Worm (Caenorhabditis elegans) whole organism, early embryonic: ENCODE data around the gene Y75B8A.23.

Experiments used
- B0310.2 ChIP-seq: sonication (generic microtip); optimal IDR thresholded peaks from 2 replicates; lab custom pipeline; 2016; ENCODE audit warnings: mild to moderate bottlenecking, missing genetic modification characterization, missing compliant biosample characterization
- F13C5.2 ChIP-seq: sonication (generic microtip); optimal IDR thresholded peaks from 2 replicates; lab custom pipeline; 2017; ENCODE audit warnings: mild to moderate bottlenecking, missing genetic modification characterization, inconsistent platforms, missing compliant biosample characterization
- aly-1 ChIP-seq: sonication (generic microtip); optimal IDR thresholded peaks from 2 replicates; lab custom pipeline; 2016; ENCODE audit warnings: missing genetic modification characterization, missing compliant biosample characterization
- ama-1 ChIP-seq: fragments of 150-350 bp; optimal IDR thresholded peaks from 2 replicates; lab custom pipeline; 2014
- ceh-13 ChIP-seq: fragments of 200-800 bp; sonication (Bioruptor generic); optimal IDR thresholded peaks from 2 replicates; lab custom pipeline; 2018; ENCODE audit warnings: mild to moderate bottlenecking, missing genetic modification characterization, missing compliant biosample characterization
- ceh-36 ChIP-seq: sonication (generic microtip); optimal IDR thresholded peaks from 2 replicates; lab custom pipeline; 2016; ENCODE audit warnings: missing genetic modification characterization, inconsistent platforms, missing compliant biosample characterization
- ets-7 ChIP-seq: sonication (generic microtip); optimal IDR thresholded peaks from 2 replicates; lab custom pipeline; 2016; ENCODE audit warnings: missing genotype, missing genetic modification characterization, missing compliant biosample characterization
- flt-1 ChIP-seq: fragments of 200-800 bp; sonication (Bioruptor generic); IDR thresholded peaks from 2 replicates; pipeline ENCODE4 v1.3.6; 2022; ENCODE audit warnings: missing genetic modification characterization, missing compliant biosample characterization
- hmbx-1 ChIP-seq: sonication (generic microtip); optimal IDR thresholded peaks from 2 replicates; lab custom pipeline; 2016; ENCODE audit warnings: mild to moderate bottlenecking, missing genetic modification characterization, missing compliant biosample characterization
- hmg-4 ChIP-seq: fragments of 200-800 bp; sonication (Bioruptor generic); optimal IDR thresholded peaks from 2 replicates; lab custom pipeline; 2018; ENCODE audit warnings: mild to moderate bottlenecking, missing genetic modification characterization, missing compliant biosample characterization
- hnd-1 ChIP-seq: sonication (generic microtip); optimal IDR thresholded peaks from 2 replicates; lab custom pipeline; 2016; ENCODE audit warnings: missing genetic modification characterization, missing compliant biosample characterization
- pes-1 ChIP-seq: fragments of 200-800 bp; sonication (Bioruptor generic); IDR thresholded peaks from 2 replicates; pipeline ENCODE4 v1.3.6; 2022; ENCODE audit warnings: missing genetic modification reagents, missing genetic modification characterization, missing compliant biosample characterization
- scrt-1 ChIP-seq: fragments of 200-800 bp; sonication (Bioruptor generic); IDR thresholded peaks from 2 replicates; pipeline ENCODE4 v1.3.6; 2022; ENCODE audit warnings: missing genetic modification characterization, missing compliant biosample characterization
- sea-1 ChIP-seq: fragments of 200-800 bp; sonication (Bioruptor generic); conservative IDR thresholded peaks from 2 replicates; pipeline ENCODE4 v1.3.6; 2022; ENCODE audit warnings: missing genetic modification characterization, missing compliant biosample characterization
- tbx-11 ChIP-seq: fragments of 200-800 bp; sonication (Bioruptor generic); IDR thresholded peaks from 2 replicates; pipeline ENCODE4 v1.3.6; 2022; ENCODE audit warnings: missing genetic modification characterization, missing compliant biosample characterization
- tbx-37 ChIP-seq: fragments of 200-800 bp; sonication (Bioruptor generic); conservative IDR thresholded peaks from 2 replicates; pipeline ENCODE4 v1.3.6; 2022; ENCODE audit warnings: missing genetic modification reagents, missing genetic modification characterization, missing compliant biosample characterization
- tra-4 ChIP-seq: sonication (generic microtip); optimal IDR thresholded peaks from 2 replicates; lab custom pipeline; 2017; ENCODE audit warnings: missing genetic modification characterization, missing compliant biosample characterization

The Y75B8A.23 gene

DNA sequence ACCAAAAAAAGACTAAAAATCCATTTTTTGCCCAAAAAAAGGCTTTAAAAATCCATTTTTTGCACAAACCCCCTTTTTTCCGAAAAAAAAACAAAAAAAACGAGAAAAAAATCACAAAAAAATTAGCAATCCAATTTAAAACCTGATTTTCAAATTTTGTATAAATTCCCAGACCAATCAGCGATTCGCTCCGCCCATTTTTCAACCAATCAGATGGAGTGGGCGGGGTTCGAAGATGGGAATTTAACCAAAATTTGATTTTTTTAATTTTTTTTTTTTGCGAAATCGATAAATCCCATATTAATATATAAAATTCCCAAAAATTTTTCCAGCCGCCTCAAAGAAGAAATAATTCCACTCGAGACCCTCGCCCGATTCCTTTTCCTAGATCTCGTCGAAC lies 29.0 kb upstream of the Y75B8A.23 start:
- TF ChIP-seq aly-1 (tag; lab: Kevin White, UChicago) (no peak), hmg-4 (GFP tag; lab: Kevin White, UChicago) (no peak), ceh-13 (GFP tag; lab: Kevin White, UChicago) (no peak), ets-7 (tag; lab: Kevin White, UChicago) (no peak), tbx-11 (GFP tag; lab: Robert Waterston, UW) (no peak), sea-1 (GFP tag; lab: Robert Waterston, UW) (no peak), ama-1 (no peak), flt-1 (GFP tag; lab: Robert Waterston, UW) (no peak), B0310.2 (tag; lab: Kevin White, UChicago) (no peak), hnd-1 (tag; lab: Kevin White, UChicago) (no peak), F13C5.2 (tag; lab: Kevin White, UChicago) (no peak), hmbx-1 (tag; lab: Kevin White, UChicago) (no peak), tra-4 (tag; lab: Kevin White, UChicago) (no peak), ceh-36 (tag; lab: Kevin White, UChicago) (no peak), tbx-37 (GFP tag; lab: Robert Waterston, UW) (no peak), scrt-1 (GFP tag; lab: Robert Waterston, UW) (no peak)

DNA sequence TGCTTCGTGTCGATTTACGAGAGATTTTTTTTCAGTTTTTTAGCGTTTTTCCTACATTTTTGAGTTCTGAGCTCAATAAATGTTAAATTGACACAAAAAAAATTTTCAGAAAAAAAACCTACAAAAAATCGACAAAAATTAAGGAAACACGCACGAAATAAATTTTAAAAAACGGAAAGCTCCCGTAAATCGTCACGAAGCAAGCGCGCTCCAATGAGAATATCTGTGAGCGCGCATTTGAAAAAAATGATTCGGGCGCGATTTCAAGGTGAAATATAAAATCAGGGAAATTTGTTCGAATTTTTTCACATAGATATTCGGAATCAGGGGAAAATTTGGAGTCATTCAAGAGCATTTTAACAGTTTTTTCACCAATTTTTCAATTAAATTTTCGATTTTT lies 27.3 kb upstream of the Y75B8A.23 start:
- TF ChIP-seq ets-7 (tag; lab: Kevin White, UChicago) = no peak
- no peak for TF ChIP-seq tra-4 (tag; lab: Kevin White, UChicago)
- TF ChIP-seq hnd-1 (tag; lab: Kevin White, UChicago) = no peak
- no peak for TF ChIP-seq tbx-37 (GFP tag; lab: Robert Waterston, UW)
- TF ChIP-seq hmbx-1 (tag; lab: Kevin White, UChicago) = no peak
- TF ChIP-seq B0310.2 (tag; lab: Kevin White, UChicago) = no peak
- no peak for TF ChIP-seq ama-1
- TF ChIP-seq F13C5.2 (tag; lab: Kevin White, UChicago) = no peak
- no peak for TF ChIP-seq scrt-1 (GFP tag; lab: Robert Waterston, UW)
- no peak for TF ChIP-seq pes-1 (GFP tag; lab: Robert Waterston, UW)
- TF ChIP-seq sea-1 (GFP tag; lab: Robert Waterston, UW) = no peak

ce11 chrIII:12225234-12225633 lies 25.2 kb upstream of the Y75B8A.23 start, which contains the start of gene gmn-1:
Gene gmn-1, minus strand, starts transcription at chrIII:12225331.
- TF ChIP-seq pes-1 (GFP tag; lab: Robert Waterston, UW) (peak; percentile 13; the same call in 1 of the 2 replicates), ama-1 (no peak)

ce11 chrIII:12226089-12226682 lies 24.3 kb upstream of the Y75B8A.23 start, which contains the start of the genes Y75B8A.18 and Y75B8A.19:
Gene Y75B8A.18, minus strand, starts transcription at chrIII:12226230.
Gene Y75B8A.19, plus strand, starts transcription at chrIII:12226632.
- TF ChIP-seq hnd-1 (tag; lab: Kevin White, UChicago) = no peak
- no peak for TF ChIP-seq B0310.2 (tag; lab: Kevin White, UChicago)
- TF ChIP-seq ets-7 (tag; lab: Kevin White, UChicago) = no peak
- TF ChIP-seq sea-1 (GFP tag; lab: Robert Waterston, UW) = no peak

DNA sequence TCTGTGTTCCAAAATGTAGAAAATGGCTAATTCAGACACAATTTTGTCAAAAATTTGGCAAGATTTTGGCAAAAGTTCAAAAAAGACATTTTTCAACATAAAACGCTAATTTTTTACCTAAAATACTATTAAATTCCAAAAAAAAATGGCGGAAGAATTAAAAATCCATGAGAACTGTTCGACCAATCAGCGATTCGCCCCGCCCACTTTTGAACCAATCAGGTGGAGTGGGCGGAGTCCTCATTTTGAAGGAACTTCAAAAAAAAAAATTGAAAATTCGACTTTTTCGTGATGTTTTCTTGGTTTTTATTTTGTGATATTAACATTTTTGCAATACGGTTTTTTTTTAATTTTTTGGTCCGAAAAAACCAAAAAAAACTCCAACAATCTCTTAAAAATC lies 22.5 kb upstream of the Y75B8A.23 start:
- TF ChIP-seq aly-1 (tag; lab: Kevin White, UChicago) = no peak
- no peak for TF ChIP-seq ceh-13 (GFP tag; lab: Kevin White, UChicago)
- TF ChIP-seq ets-7 (tag; lab: Kevin White, UChicago) = no peak
- no peak for TF ChIP-seq tbx-37 (GFP tag; lab: Robert Waterston, UW)
- TF ChIP-seq scrt-1 (GFP tag; lab: Robert Waterston, UW) = no peak

DNA sequence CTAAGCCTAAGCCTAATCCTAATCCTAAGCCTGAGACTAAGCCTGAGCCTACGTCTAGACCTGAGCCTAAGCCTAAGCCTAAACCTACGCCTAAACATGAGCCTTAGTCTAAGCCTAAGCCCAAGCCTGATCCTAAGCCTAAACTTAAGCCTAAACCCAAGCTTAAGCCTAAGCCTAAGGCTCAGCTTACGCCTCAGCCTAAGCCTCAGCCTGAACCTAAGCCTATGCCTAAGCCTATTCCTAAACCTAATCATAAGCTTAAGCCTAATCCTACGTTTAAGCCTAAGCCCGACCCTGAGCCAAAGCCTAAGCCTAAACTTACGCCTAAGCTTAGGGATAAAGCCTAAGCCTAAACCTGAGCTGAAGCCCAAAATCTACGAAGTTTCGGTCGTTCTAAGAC lies 20.3 kb upstream of the Y75B8A.23 start:
- TF ChIP-seq tbx-11 (GFP tag; lab: Robert Waterston, UW) (no peak), sea-1 (GFP tag; lab: Robert Waterston, UW) (no peak), hmbx-1 (tag; lab: Kevin White, UChicago) (no peak), tbx-37 (GFP tag; lab: Robert Waterston, UW) (no peak), aly-1 (tag; lab: Kevin White, UChicago) (no peak), B0310.2 (tag; lab: Kevin White, UChicago) (no peak), tra-4 (tag; lab: Kevin White, UChicago) (no peak), ceh-36 (tag; lab: Kevin White, UChicago) (peak; percentile 92), ets-7 (tag; lab: Kevin White, UChicago) (no peak)

DNA sequence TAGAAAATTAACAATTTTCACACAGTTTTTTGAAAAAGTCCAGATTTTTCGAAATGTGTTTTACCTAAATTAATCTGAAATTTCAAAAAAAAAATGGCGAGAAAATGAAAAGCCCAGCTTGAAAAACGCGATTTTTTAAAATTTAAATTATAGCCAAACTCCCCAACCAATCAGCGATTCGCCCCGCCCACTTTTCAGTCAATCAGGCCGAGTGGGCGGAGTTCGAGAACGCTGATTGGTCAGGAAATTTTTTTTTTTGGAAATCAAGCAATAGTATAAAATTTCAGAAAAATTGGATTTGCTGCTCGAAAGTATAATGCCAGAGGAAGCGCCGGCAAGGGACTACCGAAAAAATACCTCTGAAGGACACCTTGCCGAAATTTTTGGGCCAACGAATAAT lies 18.9 kb upstream of the Y75B8A.23 start:
- TF ChIP-seq hmg-4 (GFP tag; lab: Kevin White, UChicago) (no peak), tra-4 (tag; lab: Kevin White, UChicago) (no peak), ceh-13 (GFP tag; lab: Kevin White, UChicago) (no peak), pes-1 (GFP tag; lab: Robert Waterston, UW) (no peak), scrt-1 (GFP tag; lab: Robert Waterston, UW) (no peak)

DNA sequence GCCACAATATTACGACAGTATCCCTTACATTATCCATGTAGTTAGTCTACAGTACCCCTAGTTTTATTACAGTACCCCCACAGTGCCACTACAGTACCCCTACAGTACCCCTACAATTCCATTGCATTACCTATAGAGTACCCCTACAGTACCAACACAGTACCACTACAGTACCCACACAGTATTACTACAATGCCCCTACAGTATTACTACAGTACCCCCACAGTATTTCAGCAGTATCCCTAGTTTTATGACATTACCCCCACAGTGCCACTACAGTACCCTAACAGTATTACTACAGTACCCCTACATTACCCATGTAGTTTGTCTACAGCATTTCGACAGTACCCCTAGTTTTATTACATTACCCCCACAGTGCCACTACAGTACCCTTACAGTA lies 17.0 kb upstream of the Y75B8A.23 start:
- TF ChIP-seq B0310.2 (tag; lab: Kevin White, UChicago) (no peak), ceh-13 (GFP tag; lab: Kevin White, UChicago) (no peak), ama-1 (no peak), tra-4 (tag; lab: Kevin White, UChicago) (no peak), hmg-4 (GFP tag; lab: Kevin White, UChicago) (no peak), pes-1 (GFP tag; lab: Robert Waterston, UW) (no peak), aly-1 (tag; lab: Kevin White, UChicago) (no peak), F13C5.2 (tag; lab: Kevin White, UChicago) (no peak), hmbx-1 (tag; lab: Kevin White, UChicago) (no peak), tbx-11 (GFP tag; lab: Robert Waterston, UW) (no peak), ceh-36 (tag; lab: Kevin White, UChicago) (no peak)
